Worm (Caenorhabditis elegans): ENCODE results near the gene srbc-16.

- TF ChIP-seq aly-2 (tag; optimal IDR thresholded peaks at IDR 0.05) (no peak), ZK546.5 (tag; optimal IDR thresholded peaks at IDR 0.05) (no peak), R02D3.7 (tag; optimal IDR thresholded peaks at IDR 0.05) (no peak), nhr-11 (tag; optimal IDR thresholded peaks at IDR 0.05) (no peak), unc-62 (GFP tag; optimal IDR thresholded peaks at IDR 0.05) (no peak), snpc-4 (tag; optimal IDR thresholded peaks at IDR 0.05) (no peak), nhr-23 (tag; optimal IDR thresholded peaks at IDR 0.05) (no peak), lin-39 (tag; optimal IDR thresholded peaks at IDR 0.05) (no peak), pqm-1 (tag; optimal IDR thresholded peaks at IDR 0.05) (no peak), hmg-11 (tag; optimal IDR thresholded peaks at IDR 0.05) (no peak)
These were observed 30.1 kb downstream of the srbc-16 start, which contains the start of gene nhr-133 for ce11 chrV:2211936-2212335.

All from whole organism, L3 larva.